Fruit fly (Drosophila melanogaster) whole organism, embryonic: ENCODE measurements around the gene Tyler.

Experiments used
- ATbp ChIP-seq: fragments of 200-800 bp; sonication (Bioruptor generic); optimal IDR thresholded peaks from 2 replicates; lab custom pipeline; 2017; ENCODE audit warnings: missing biosample characterization, mild to moderate bottlenecking, missing genetic modification characterization, missing genetic modification reagents
- Ada2b ChIP-seq: fragments of 200-800 bp; sonication (Bioruptor generic); IDR thresholded peaks from 2 replicates; pipeline ENCODE4 v1.3.6; 2022; ENCODE audit warnings: missing biosample characterization, missing genetic modification characterization
- B-H1 ChIP-seq: fragments of 200-800 bp; sonication (Bioruptor generic); IDR thresholded peaks from 3 replicates; pipeline ENCODE4 v1.3.6; 2022; ENCODE audit warnings: missing biosample characterization, missing genetic modification characterization
- CG10366 ChIP-seq: fragments of 200-800 bp; sonication (Bioruptor generic); IDR thresholded peaks from 2 replicates; pipeline ENCODE4 v1.3.6; 2022; ENCODE audit warnings: missing biosample characterization, missing genetic modification characterization
- CG10565 ChIP-seq: fragments of 200-800 bp; sonication (Bioruptor generic); optimal IDR thresholded peaks from 3 replicates; lab custom pipeline; 2016; ENCODE audit warnings: missing biosample characterization, mild to moderate bottlenecking, missing genetic modification characterization
- CG10959 ChIP-seq: fragments of 200-800 bp; sonication (Bioruptor generic); IDR thresholded peaks from 2 replicates; pipeline ENCODE4 v1.3.6; 2022; ENCODE audit warnings: missing biosample characterization, missing genetic modification characterization
- CG12104 ChIP-seq: fragments of 200-800 bp; sonication (Bioruptor generic); optimal IDR thresholded peaks from 3 replicates; lab custom pipeline; 2016; ENCODE audit warnings: missing biosample characterization, missing genetic modification characterization
- CG13123 ChIP-seq: fragments of 200-800 bp; sonication (Bioruptor generic); optimal IDR thresholded peaks from 2 replicates; lab custom pipeline; 2016; ENCODE audit warnings: missing biosample characterization, missing genetic modification characterization
- CG14710 ChIP-seq: fragments of 200-800 bp; sonication (Bioruptor generic); optimal IDR thresholded peaks from 3 replicates; lab custom pipeline; 2019; ENCODE audit warnings: missing biosample characterization, mild to moderate bottlenecking, missing genetic modification characterization, moderate library complexity
- CG17568 ChIP-seq: fragments of 200-800 bp; sonication (Bioruptor generic); optimal IDR thresholded peaks from 2 replicates; lab custom pipeline; 2018; ENCODE audit warnings: missing biosample characterization, mild to moderate bottlenecking, missing genetic modification characterization, moderate library complexity
- CG17802 ChIP-seq: fragments of 200-800 bp; sonication (Bioruptor generic); optimal IDR thresholded peaks from 2 replicates; lab custom pipeline; 2018; ENCODE audit warnings: missing biosample characterization, mild to moderate bottlenecking, missing genetic modification characterization, moderate library complexity
- CG2116 ChIP-seq: fragments of 200-800 bp; sonication (Bioruptor generic); optimal IDR thresholded peaks from 3 replicates; lab custom pipeline; 2018; ENCODE audit warnings: missing biosample characterization, mild to moderate bottlenecking, missing genetic modification characterization
- CG2875 ChIP-seq: fragments of 200-800 bp; sonication (Bioruptor generic); optimal IDR thresholded peaks from 2 replicates; lab custom pipeline; 2017; ENCODE audit warnings: missing biosample characterization, mild to moderate bottlenecking, missing genetic modification characterization, missing genetic modification reagents
- CG32767 ChIP-seq: fragments of 200-800 bp; sonication (Bioruptor generic); IDR thresholded peaks from 2 replicates; pipeline ENCODE4 v1.3.6; 2022; ENCODE audit warnings: missing biosample characterization, missing genetic modification characterization
- CG32772 ChIP-seq: fragments of 200-800 bp; sonication (Bioruptor generic); IDR thresholded peaks from 2 replicates; pipeline ENCODE4 v1.3.6; 2022; ENCODE audit warnings: missing biosample characterization, missing genetic modification characterization
- CG33213 ChIP-seq: fragments of 200-800 bp; sonication (Bioruptor generic); optimal IDR thresholded peaks from 3 replicates; lab custom pipeline; 2016; ENCODE audit warnings: missing biosample characterization, missing genetic modification characterization
- CG34224 ChIP-seq: fragments of 200-800 bp; sonication (Bioruptor generic); IDR thresholded peaks from 3 replicates; pipeline ENCODE4 v1.3.6; 2022; ENCODE audit warnings: missing biosample characterization, missing genetic modification characterization; ENCODE audit not compliant: partially characterized antibody
- CG7357 ChIP-seq: fragments of 200-800 bp; sonication (Bioruptor generic); IDR thresholded peaks from 3 replicates; pipeline ENCODE4 v1.3.6; 2022; ENCODE audit warnings: missing biosample characterization, missing genetic modification characterization
- CG7556 ChIP-seq: fragments of 200-800 bp; sonication (Bioruptor generic); optimal IDR thresholded peaks from 2 replicates; lab custom pipeline; 2017; ENCODE audit warnings: missing biosample characterization, mild to moderate bottlenecking, missing genetic modification characterization
- CG7839 ChIP-seq: fragments of 200-800 bp; sonication (Bioruptor generic); optimal IDR thresholded peaks from 3 replicates; lab custom pipeline; 2018; ENCODE audit warnings: missing biosample characterization, mild to moderate bottlenecking, missing genetic modification characterization, moderate library complexity
- CG7987 ChIP-seq: fragments of 200-800 bp; sonication (Bioruptor generic); optimal IDR thresholded peaks from 2 replicates; lab custom pipeline; 2018; ENCODE audit warnings: missing biosample characterization, mild to moderate bottlenecking, missing genetic modification characterization, moderate library complexity
- CG8281 ChIP-seq: fragments of 200-800 bp; sonication (Bioruptor generic); optimal IDR thresholded peaks from 2 replicates; lab custom pipeline; 2018; ENCODE audit warnings: missing biosample characterization, mild to moderate bottlenecking, missing genetic modification characterization, moderate library complexity
- CG8944 ChIP-seq: fragments of 200-800 bp; sonication (Bioruptor generic); optimal IDR thresholded peaks from 3 replicates; lab custom pipeline; 2016; ENCODE audit warnings: missing biosample characterization, missing genetic modification characterization
- CG9727 ChIP-seq: fragments of 200-800 bp; sonication (Bioruptor generic); optimal IDR thresholded peaks from 3 replicates; lab custom pipeline; 2017; ENCODE audit warnings: missing biosample characterization, mild to moderate bottlenecking, missing genetic modification characterization
- Camta ChIP-seq: fragments of 200-800 bp; sonication (Bioruptor generic); optimal IDR thresholded peaks from 2 replicates; lab custom pipeline; 2016; ENCODE audit warnings: missing biosample characterization, missing genetic modification characterization
- CkIIα-i1 ChIP-seq: fragments of 200-800 bp; sonication (Bioruptor generic); IDR thresholded peaks from 2 replicates; pipeline ENCODE4 v1.3.6; 2022; ENCODE audit warnings: missing biosample characterization, missing genetic modification characterization
- D19A ChIP-seq: fragments of 200-800 bp; optimal IDR thresholded peaks from 3 replicates; lab custom pipeline; 2019; ENCODE audit warnings: missing biosample characterization, mild to moderate bottlenecking, missing genetic modification characterization, moderate library complexity
- Dbx ChIP-seq: fragments of 200-800 bp; sonication (Bioruptor generic); IDR thresholded peaks from 3 replicates; pipeline ENCODE4 v1.3.6; 2022; ENCODE audit warnings: missing biosample characterization, missing genetic modification characterization
- Doc3 ChIP-seq: fragments of 200-800 bp; sonication (Bioruptor generic); IDR thresholded peaks from 3 replicates; pipeline ENCODE4 v1.3.6; 2022; ENCODE audit warnings: missing biosample characterization, missing genetic modification characterization; ENCODE audit not compliant: partially characterized antibody
- Dref ChIP-seq: fragments of 200-800 bp; sonication (Bioruptor generic); IDR thresholded peaks from 2 replicates; pipeline ENCODE4 v1.3.6; 2022; ENCODE audit warnings: missing biosample characterization, missing genetic modification characterization
- HLHmδ ChIP-seq: fragments of 200-800 bp; sonication (Bioruptor generic); optimal IDR thresholded peaks from 2 replicates; lab custom pipeline; 2018; ENCODE audit warnings: missing biosample characterization, mild to moderate bottlenecking, missing genetic modification characterization, moderate library complexity
- Hand ChIP-seq: fragments of 200-800 bp; sonication (Bioruptor generic); optimal IDR thresholded peaks from 2 replicates; lab custom pipeline; 2017; ENCODE audit warnings: mild to moderate bottlenecking, missing biosample characterization, missing genetic modification reagents, missing genetic modification characterization
- Hmr ChIP-seq: fragments of 200-800 bp; sonication (Bioruptor generic); optimal IDR thresholded peaks from 3 replicates; lab custom pipeline; 2017; ENCODE audit warnings: mild to moderate bottlenecking, missing biosample characterization, missing genetic modification reagents, missing genetic modification characterization
- NC2α ChIP-seq: fragments of 200-800 bp; sonication (Bioruptor generic); optimal IDR thresholded peaks from 2 replicates; lab custom pipeline; 2016; ENCODE audit warnings: missing biosample characterization, missing genetic modification characterization
- crc ChIP-seq: fragments of 200-800 bp; sonication (Bioruptor generic); optimal IDR thresholded peaks from 2 replicates; lab custom pipeline; 2016; ENCODE audit warnings: missing biosample characterization, missing genetic modification characterization
- fd96Cb ChIP-seq: fragments of 200-800 bp; sonication (Bioruptor generic); optimal IDR thresholded peaks from 2 replicates; lab custom pipeline; 2018; ENCODE audit warnings: missing biosample characterization, mild to moderate bottlenecking, missing genetic modification characterization, moderate library complexity
- gfzf ChIP-seq: fragments of 200-800 bp; sonication (Bioruptor generic); optimal IDR thresholded peaks from 2 replicates; lab custom pipeline; 2016; ENCODE audit warnings: missing biosample characterization, mild to moderate bottlenecking, missing genetic modification characterization, moderate library complexity
- gro ChIP-seq: fragments of 200-800 bp; sonication (Bioruptor generic); optimal IDR thresholded peaks from 2 replicates; lab custom pipeline; 2016; ENCODE audit warnings: missing biosample characterization, missing genetic modification characterization
- ind ChIP-seq: fragments of 200-800 bp; sonication (Bioruptor generic); optimal IDR thresholded peaks from 3 replicates; lab custom pipeline; 2016; ENCODE audit warnings: missing biosample characterization, missing genetic modification characterization
- inv ChIP-seq: fragments of 200-800 bp; sonication (Bioruptor generic); IDR thresholded peaks from 2 replicates; pipeline ENCODE4 v1.3.6; 2022; ENCODE audit warnings: missing biosample characterization, missing genetic modification characterization; ENCODE audit not compliant: partially characterized antibody
- ken ChIP-seq: fragments of 200-800 bp; sonication (Bioruptor generic); IDR thresholded peaks from 3 replicates; pipeline ENCODE4 v1.3.6; 2022; ENCODE audit warnings: missing biosample characterization, missing genetic modification characterization
- lab ChIP-seq: fragments of 200-800 bp; sonication (Bioruptor generic); optimal IDR thresholded peaks from 3 replicates; lab custom pipeline; 2017; ENCODE audit warnings: missing biosample characterization, missing genetic modification characterization, mild to moderate bottlenecking, moderate library complexity, missing genetic modification reagents
- nau ChIP-seq: fragments of 200-800 bp; sonication (Bioruptor generic); optimal IDR thresholded peaks from 3 replicates; lab custom pipeline; 2017; ENCODE audit warnings: missing biosample characterization, mild to moderate bottlenecking, missing genetic modification characterization, missing genetic modification reagents
- pzg ChIP-seq: fragments of 200-800 bp; sonication (Bioruptor generic); optimal IDR thresholded peaks from 3 replicates; lab custom pipeline; 2018; ENCODE audit warnings: missing biosample characterization, mild to moderate bottlenecking, missing genetic modification characterization, moderate library complexity
- slbo ChIP-seq: fragments of 200-800 bp; sonication (Bioruptor generic); IDR thresholded peaks from 2 replicates; pipeline ENCODE4 v1.3.6; 2022; ENCODE audit warnings: missing biosample characterization, missing genetic modification characterization
- so ChIP-seq: fragments of 200-800 bp; sonication (Bioruptor generic); IDR thresholded peaks from 3 replicates; pipeline ENCODE4 v1.3.6; 2022; ENCODE audit warnings: missing biosample characterization, missing genetic modification characterization
- tgo ChIP-seq: fragments of 200-800 bp; sonication (Bioruptor generic); IDR thresholded peaks from 3 replicates; pipeline ENCODE4 v1.3.6; 2022; ENCODE audit warnings: missing biosample characterization, missing genetic modification characterization
- tna ChIP-seq: fragments of 200-800 bp; sonication (Bioruptor generic); IDR thresholded peaks from 2 replicates; pipeline ENCODE4 v1.3.6; 2022; ENCODE audit warnings: missing biosample characterization, missing genetic modification characterization; ENCODE audit not compliant: partially characterized antibody
- tx ChIP-seq: fragments of 200-800 bp; sonication (Bioruptor generic); optimal IDR thresholded peaks from 2 replicates; lab custom pipeline; 2016; ENCODE audit warnings: missing biosample characterization, missing genetic modification characterization
- vvl ChIP-seq: fragments of 200-800 bp; sonication (Bioruptor generic); IDR thresholded peaks from 2 replicates; pipeline ENCODE4 v1.3.6; 2022; ENCODE audit warnings: missing biosample characterization, missing genetic modification characterization

The Tyler gene

DNA sequence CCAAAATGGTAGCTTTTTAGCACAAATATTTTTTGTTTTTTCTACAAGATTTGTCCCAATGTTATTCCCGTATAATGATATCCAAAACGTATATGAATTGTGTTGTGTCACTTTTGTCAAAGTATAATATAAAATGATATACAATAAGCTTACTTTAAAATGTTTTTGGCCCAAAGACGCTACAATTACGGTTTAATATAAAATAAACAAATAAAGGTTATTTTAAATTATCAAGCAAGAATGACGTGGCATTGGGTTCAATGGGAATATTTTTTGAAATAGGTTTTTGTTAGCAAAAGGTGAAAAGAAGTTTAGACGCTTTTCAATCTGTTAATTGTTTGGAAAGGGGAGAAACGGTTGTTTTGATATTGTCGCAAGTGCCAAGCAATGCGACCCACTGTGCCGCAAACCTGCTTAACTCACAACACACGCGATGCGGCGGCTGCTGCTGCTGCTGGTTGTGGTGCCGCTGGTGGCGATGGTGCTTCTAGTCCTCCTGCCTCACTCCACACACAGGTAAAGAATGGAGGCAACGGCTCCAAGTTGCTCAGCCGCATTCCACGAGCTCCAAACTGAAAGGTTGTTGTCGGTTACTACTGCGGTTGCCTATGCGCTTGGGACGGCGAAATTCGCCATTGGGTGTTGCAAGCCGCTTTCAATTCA lies 52.0 kb downstream of the Tyler start (continued):
- TF ChIP-seq ken (GFP tag; lab: Robert Waterston, UW) (no peak), vvl (GFP tag; lab: Robert Waterston, UW) (no peak), pzg (GFP tag; lab: Kevin White, UChicago) (no peak), tx (GFP tag; lab: Kevin White, UChicago) (no peak), gfzf (GFP tag; lab: Kevin White, UChicago) (no peak), CG34224 (GFP tag; lab: Robert Waterston, UW) (no peak), Hand (GFP tag; lab: Kevin White, UChicago) (peak; percentile 43), B-H1 (GFP tag; lab: Robert Waterston, UW) (no peak; the same call in 2 of the 3 replicates), CG13123 (GFP tag; lab: Kevin White, UChicago) (no peak), inv (GFP tag; lab: Robert Waterston, UW) (no peak), HLHmδ (GFP tag; lab: Kevin White, UChicago) (no peak), CG7839 (tag; lab: Kevin White, UChicago) (peak; percentile 73), CG12104 (GFP tag; lab: Kevin White, UChicago) (peak; percentile 61), so (GFP tag; lab: Robert Waterston, UW) (no peak), CG7357 (no peak), CG32767 (no peak), CG8281 (no peak), fd96Cb (peak; percentile 37), CG17568 (GFP tag; lab: Kevin White, UChicago) (no peak), Ada2b (no peak), nau (no peak), lab (peak; percentile 50), tna (GFP tag; lab: Robert Waterston, UW) (no peak), CG7556 (GFP tag; lab: Kevin White, UChicago) (peak; percentile 85), NC2α (GFP tag; lab: Kevin White, UChicago) (no peak), Hmr (GFP tag; lab: Kevin White, UChicago) (peak; percentile 53), CG9727 (GFP tag; lab: Kevin White, UChicago) (peak; percentile 78), D19A (peak; percentile 65), ATbp (peak; percentile 24), CG7987 (no peak), Doc3 (no peak), CG17802 (tag; lab: Kevin White, UChicago) (no peak), CG32772 (no peak), CG33213 (GFP tag; lab: Kevin White, UChicago) (no peak), CG10565 (GFP tag; lab: Kevin White, UChicago) (no peak), CG10366 (GFP tag; lab: Robert Waterston, UW) (no peak; the same call in 1 of the 2 replicates)

DNA sequence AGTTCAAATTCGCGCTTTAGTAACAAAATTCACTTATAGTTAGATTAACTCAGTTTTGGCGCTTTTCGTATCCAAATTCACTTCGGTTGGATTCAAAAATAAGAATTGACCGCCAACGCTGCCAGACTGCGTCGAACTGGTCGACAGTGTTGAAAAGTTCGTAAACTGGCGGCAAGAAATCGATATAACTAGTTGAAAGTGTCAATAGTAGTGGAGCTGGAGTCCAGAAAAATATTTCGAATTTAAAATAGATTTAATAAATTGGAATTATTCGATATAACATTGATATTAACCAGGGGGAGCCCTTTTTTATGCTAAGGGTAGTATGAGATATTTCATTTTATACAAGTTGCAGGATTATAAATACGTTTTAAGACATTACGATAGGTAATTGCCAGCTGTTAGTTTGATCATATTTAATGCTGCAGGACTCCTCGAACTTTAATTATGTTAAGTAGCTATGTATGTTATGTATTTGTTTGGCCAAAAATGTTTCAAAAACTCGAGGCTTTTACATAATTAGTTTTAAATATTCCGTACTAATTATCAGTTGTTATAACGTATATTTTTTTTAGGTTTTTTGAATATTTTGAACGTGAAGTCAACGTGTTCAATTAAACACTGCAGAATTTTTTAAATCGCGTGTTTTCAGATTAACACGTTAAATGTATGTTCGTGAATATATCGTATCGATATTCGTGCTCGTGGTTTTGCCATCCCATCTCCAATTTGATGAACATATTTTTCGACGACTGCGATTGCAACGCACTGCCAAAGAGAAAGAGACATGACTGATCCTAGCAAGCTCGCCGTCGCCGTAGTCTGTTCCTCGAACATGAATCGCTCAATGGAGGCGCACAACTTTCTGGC lies 52.8 kb downstream of the Tyler start, which contains the start of the genes CG14223 and Ssu72:
Gene CG14223 (minus strand): TSS at position 113 of the 870 bp plus-strand sequence.
Gene Ssu72 (plus strand): TSS at position 703 of the 870 bp plus-strand sequence.
- TF ChIP-seq CG8944 (no peak), Dbx (GFP tag; lab: Robert Waterston, UW) (no peak), CG2116 (peak; percentile 40), CG10959 (GFP tag; lab: Robert Waterston, UW) (no peak), CG14710 (tag; lab: Kevin White, UChicago) (peak; percentile 31), gro (no peak), CkIIα-i1 (GFP tag; lab: Robert Waterston, UW) (no peak), slbo (GFP tag; lab: Robert Waterston, UW) (peak; percentile 44; the same call in 1 of the 2 replicates), Dref (peak; percentile 66), CG2875 (no peak), tgo (GFP tag; lab: Robert Waterston, UW) (no peak), crc (no peak), ind (GFP tag; lab: Kevin White, UChicago) (no peak), Camta (GFP tag; lab: Kevin White, UChicago) (no peak)
